Fruit fly (Drosophila melanogaster): ENCODE results near the gene kst.

kst gene

dm6 chr3L:3377965-3378292, 41.3 kb downstream of the kst start, which contains the start of gene Ids (continued):
- TF ChIP-seq sc (optimal IDR thresholded peaks at IDR 0.05), result no peak
- no peak for TF ChIP-seq sc (GFP tag; optimal IDR thresholded peaks at IDR 0.05)
- TF ChIP-seq sr (GFP tag; IDR thresholded peaks at IDR 0.05), result peak; percentile 35; the same call in 1 of the 3 replicates
- TF ChIP-seq CG7271 (tag; optimal IDR thresholded peaks at IDR 0.05), result no peak
- TF ChIP-seq stc (GFP tag; IDR thresholded peaks at IDR 0.05), result peak; percentile 81
- no peak for TF ChIP-seq br (optimal IDR thresholded peaks at IDR 0.05)
- no peak for TF ChIP-seq B-H2 (GFP tag; optimal IDR thresholded peaks at IDR 0.05)
- TF ChIP-seq sens-2 (GFP tag; IDR thresholded peaks at IDR 0.05), result no peak
- peak; percentile 16 for TF ChIP-seq salm (tag; optimal IDR thresholded peaks at IDR 0.05)
- no peak for TF ChIP-seq CG2116 (GFP tag; optimal IDR thresholded peaks at IDR 0.05)
- TF ChIP-seq CG14860 (GFP tag; IDR thresholded peaks at IDR 0.05; ENCODE audit: partially characterized antibody), result no peak
- no peak for TF ChIP-seq fd64A (GFP tag; optimal IDR thresholded peaks at IDR 0.05)
- TF ChIP-seq seq (GFP tag; IDR thresholded peaks at IDR 0.05), result peak; percentile 80
- no peak for TF ChIP-seq emc (GFP tag; optimal IDR thresholded peaks at IDR 0.05)
- peak; percentile 28 for TF ChIP-seq CG18476 (GFP tag; optimal IDR thresholded peaks at IDR 0.05)
- TF ChIP-seq D19A (tag; optimal IDR thresholded peaks at IDR 0.05), result peak; percentile 68
- TF ChIP-seq amos (GFP tag; IDR thresholded peaks at IDR 0.05; ENCODE audit: partially characterized antibody), result no peak
- no peak for TF ChIP-seq fru (optimal IDR thresholded peaks at IDR 0.05)
- no peak for TF ChIP-seq CG12744 (GFP tag; optimal IDR thresholded peaks at IDR 0.05)
- no peak for TF ChIP-seq CG30020 (tag; optimal IDR thresholded peaks at IDR 0.05)
- peak; percentile 69; the same call in 1 of the 2 replicates for TF ChIP-seq Taf1 (GFP tag; IDR thresholded peaks at IDR 0.05)
- TF ChIP-seq tna (GFP tag; IDR thresholded peaks at IDR 0.05; ENCODE audit: partially characterized antibody), result no peak
- no peak for TF ChIP-seq CG3995 (GFP tag; optimal IDR thresholded peaks at IDR 0.05)
- TF ChIP-seq psq (GFP tag; optimal IDR thresholded peaks at IDR 0.05), result no peak
- TF ChIP-seq CG10209 (GFP tag; optimal IDR thresholded peaks at IDR 0.05), result peak; percentile 61
- peak; percentile 61 for TF ChIP-seq NfI (GFP tag; optimal IDR thresholded peaks at IDR 0.05)
- TF ChIP-seq Tbp (GFP tag; optimal IDR thresholded peaks at IDR 0.05), result no peak
- no peak for TF ChIP-seq CG13123 (GFP tag; optimal IDR thresholded peaks at IDR 0.05)
- TF ChIP-seq dpn (GFP tag; optimal IDR thresholded peaks at IDR 0.05), result peak; percentile 12 to 69
- peak in 1 of 3 experiments; percentile 13 for TF ChIP-seq lola (GFP tag; optimal IDR thresholded peaks at IDR 0.05)
- peak; percentile 72; the same call in 1 of the 2 replicates for TF ChIP-seq wdn (GFP tag; IDR thresholded peaks at IDR 0.05)
- no peak for TF ChIP-seq Elba2 (GFP tag; optimal IDR thresholded peaks at IDR 0.05)
- TF ChIP-seq Eip74EF (GFP tag; optimal IDR thresholded peaks at IDR 0.05), result peak in 1 of 2 experiments; percentile 39
- peak; percentile 63 for TF ChIP-seq CG11093 (GFP tag; IDR thresholded peaks at IDR 0.05)
- TF ChIP-seq CG30431 (GFP tag; optimal IDR thresholded peaks at IDR 0.05), result peak; percentile 44
- no peak for TF ChIP-seq CG12299 (tag; optimal IDR thresholded peaks at IDR 0.05)
- TF ChIP-seq CG9876 (GFP tag; optimal IDR thresholded peaks at IDR 0.05), result no peak
- peak; percentile 49 for TF ChIP-seq CG6813 (GFP tag; optimal IDR thresholded peaks at IDR 0.05)
- TF ChIP-seq tin (GFP tag; optimal IDR thresholded peaks at IDR 0.05), result peak; percentile 13
- peak; percentile 84 for TF ChIP-seq ara (GFP tag; IDR thresholded peaks at IDR 0.05)
- no peak for TF ChIP-seq toy (GFP tag; IDR thresholded peaks at IDR 0.05)
- peak; percentile 70 for TF ChIP-seq CG9932 (GFP tag; IDR thresholded peaks at IDR 0.05)
- no peak for TF ChIP-seq h (optimal IDR thresholded peaks at IDR 0.05)
- TF ChIP-seq Scr (GFP tag; IDR thresholded peaks at IDR 0.05; ENCODE audit: partially characterized antibody), result no peak
- peak; percentile 3 for TF ChIP-seq Hmx (GFP tag; optimal IDR thresholded peaks at IDR 0.05)
- peak; percentile 4 for TF ChIP-seq pnt (GFP tag; optimal IDR thresholded peaks at IDR 0.05)
- no peak for TF ChIP-seq Atf-2 (GFP tag; optimal IDR thresholded peaks at IDR 0.05)
- TF ChIP-seq dmrt99B (tag; optimal IDR thresholded peaks at IDR 0.05), result peak; percentile 83
- TF ChIP-seq CG11696 (GFP tag; IDR thresholded peaks at IDR 0.05), result no peak
- TF ChIP-seq Jarid2 (GFP tag; optimal IDR thresholded peaks at IDR 0.05), result no peak
- peak; percentile 40 for TF ChIP-seq vfl (GFP tag; optimal IDR thresholded peaks at IDR 0.05)
- peak; percentile 47 for TF ChIP-seq grau (tag; optimal IDR thresholded peaks at IDR 0.05)
- TF ChIP-seq CkIIα-i1 (GFP tag; IDR thresholded peaks at IDR 0.05), result no peak
